Fruit fly (Drosophila melanogaster) whole organism, wandering third instar larva: ENCODE data around the gene CG1024.

Experiments
- Dfd ChIP-seq: fragments of >200 bp; optimal IDR thresholded peaks from 2 replicates; lab custom pipeline; 2017; ENCODE audit warnings: missing biosample characterization, missing genetic modification characterization
- Hnf4 ChIP-seq: fragments of 200-800 bp; sonication (Bioruptor generic); optimal IDR thresholded peaks from 2 replicates; lab custom pipeline; 2016; ENCODE audit warnings: missing biosample characterization, mild to moderate bottlenecking, missing genetic modification characterization
- pan ChIP-seq: fragments of >200 bp; optimal IDR thresholded peaks from 2 replicates; lab custom pipeline; 2017
- psq ChIP-seq: fragments of 200-800 bp; sonication (Bioruptor generic); optimal IDR thresholded peaks from 3 replicates; lab custom pipeline; 2017; ENCODE audit warnings: missing biosample characterization, mild to moderate bottlenecking, missing genetic modification characterization, moderate library complexity

DNA sequence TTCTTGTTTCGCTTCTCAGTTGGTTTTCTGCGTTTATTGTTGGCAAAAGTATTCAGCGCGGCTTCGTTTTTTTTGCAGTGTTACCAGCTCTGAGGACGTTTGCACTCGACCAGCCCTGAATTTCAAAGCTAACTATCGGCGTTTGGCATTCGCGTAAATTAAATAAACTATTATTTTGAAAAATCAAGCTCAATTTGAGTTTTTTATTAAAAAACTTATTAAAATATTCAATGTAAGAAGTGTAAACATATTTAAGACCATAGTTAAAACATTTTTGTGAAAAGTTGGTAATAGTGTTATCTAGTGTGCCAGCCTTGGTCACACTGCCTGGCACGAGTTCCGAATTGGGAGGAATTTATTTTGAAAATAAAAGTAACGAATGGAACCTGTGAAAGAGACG lies 34.3 kb downstream of the CG1024 start, which contains the start of the genes SmD2 and CG18048:
- TF ChIP-seq psq (no peak), Dfd (GFP tag; lab: Kevin White, UChicago) (no peak), Hnf4 (GFP tag; lab: Kevin White, UChicago) (no peak), pan (lab: Kevin White, UChicago) (no peak)
